Fruit fly (Drosophila melanogaster) whole organism: ENCODE results near the gene CG10710.

Experiments
- CG8478 ChIP-seq: fragments of >200 bp; optimal IDR thresholded peaks from 2 replicates; lab custom pipeline; 2018; ENCODE audit warnings: inconsistent platforms
- usp ChIP-seq: fragments of >200 bp; optimal IDR thresholded peaks from 2 replicates; lab custom pipeline; 2017; ENCODE audit warnings: missing biosample characterization, missing genetic modification characterization, mixed read lengths

- no peak for TF ChIP-seq usp (GFP tag; lab: Kevin White, UChicago)
- TF ChIP-seq CG8478 (lab: Kevin White, UChicago) = no peak
Observed at dm6 chr3L:13519555-13520284, at the start of gene CG10710.
